Worm (Caenorhabditis elegans): Measurements from ENCODE around the gene sdz-1.

The sdz-1 gene

DNA sequence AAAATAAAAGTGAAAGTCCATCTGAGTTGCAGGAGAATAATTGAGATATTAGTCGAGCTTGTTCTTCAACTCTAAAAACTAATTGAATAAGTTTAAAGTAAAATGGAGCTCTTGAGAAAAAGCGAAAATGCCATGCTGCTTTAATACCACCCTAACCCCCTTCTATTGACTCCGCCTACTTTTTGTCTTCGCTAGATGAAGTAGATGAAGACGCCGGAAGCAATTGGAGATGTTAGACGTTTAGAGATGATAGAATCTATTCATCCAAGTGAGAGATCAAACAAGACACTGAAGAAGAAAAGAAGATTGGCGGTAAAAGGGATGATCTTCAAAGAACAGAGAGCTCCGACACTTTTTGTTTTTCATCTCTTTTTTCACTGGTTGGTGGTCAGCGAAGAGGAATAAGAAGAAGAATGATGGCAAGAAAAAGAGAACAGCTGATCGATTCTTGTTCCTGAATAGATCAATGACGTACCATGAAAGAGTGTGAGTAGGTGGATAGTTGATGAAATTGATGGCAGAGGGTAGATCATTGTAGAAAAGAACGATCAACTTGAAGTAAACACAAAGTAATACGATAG, 45.6 kb downstream of the sdz-1 start:
- no peak for TF ChIP-seq unc-62 (GFP tag; optimal IDR thresholded peaks at IDR 0.05)

DNA sequence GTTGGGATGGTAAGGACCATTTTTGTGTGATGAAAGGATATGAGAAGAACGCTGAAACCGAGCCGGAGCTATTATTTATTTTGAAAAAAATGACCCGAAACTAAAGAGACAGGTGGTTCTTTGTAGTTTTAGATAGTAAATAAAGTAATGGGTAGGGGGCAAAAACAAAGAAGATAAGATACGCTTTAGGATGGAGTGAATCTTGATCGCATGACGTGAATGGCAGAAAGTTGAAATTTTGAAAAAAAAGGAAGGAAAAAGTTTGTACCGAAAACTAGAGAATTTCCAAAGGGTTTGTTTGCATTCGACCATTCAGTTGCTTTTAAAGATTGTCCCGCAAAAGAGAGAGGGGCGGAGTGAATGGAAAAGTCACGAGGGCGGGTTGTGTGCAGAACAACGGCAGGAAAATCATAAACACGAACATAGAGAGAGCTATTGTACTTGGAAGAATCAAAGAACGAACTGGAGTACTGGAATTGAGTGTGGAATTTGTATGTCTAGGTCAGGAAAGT, 46.2 kb downstream of the sdz-1 start, which contains the start of gene F22B7.9:
Gene F22B7.9, minus strand, starts transcription at position 51 of the 512 bp plus-strand sequence.
- no peak for TF ChIP-seq unc-62 (GFP tag; optimal IDR thresholded peaks at IDR 0.05)

DNA sequence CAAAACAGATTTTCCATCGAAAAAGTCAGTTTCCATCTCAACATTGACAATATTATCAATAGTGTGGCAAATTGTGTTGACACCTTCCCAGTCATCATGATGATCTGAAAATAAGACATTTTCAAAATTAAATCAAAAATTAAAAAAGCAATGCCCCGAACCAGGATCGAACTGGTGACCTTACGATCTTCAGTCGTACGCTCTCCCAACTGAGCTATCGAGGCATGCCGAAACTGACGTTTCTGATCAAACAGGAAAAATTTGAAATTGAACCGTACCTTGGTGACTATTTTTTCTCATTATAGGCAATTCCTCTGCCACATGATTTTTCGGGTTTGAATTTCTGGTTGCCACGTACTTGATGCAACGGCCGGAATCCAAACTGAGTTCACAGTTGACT, 46.7 kb downstream of the sdz-1 start:
- no peak for TF ChIP-seq unc-62 (GFP tag; optimal IDR thresholded peaks at IDR 0.05)

DNA sequence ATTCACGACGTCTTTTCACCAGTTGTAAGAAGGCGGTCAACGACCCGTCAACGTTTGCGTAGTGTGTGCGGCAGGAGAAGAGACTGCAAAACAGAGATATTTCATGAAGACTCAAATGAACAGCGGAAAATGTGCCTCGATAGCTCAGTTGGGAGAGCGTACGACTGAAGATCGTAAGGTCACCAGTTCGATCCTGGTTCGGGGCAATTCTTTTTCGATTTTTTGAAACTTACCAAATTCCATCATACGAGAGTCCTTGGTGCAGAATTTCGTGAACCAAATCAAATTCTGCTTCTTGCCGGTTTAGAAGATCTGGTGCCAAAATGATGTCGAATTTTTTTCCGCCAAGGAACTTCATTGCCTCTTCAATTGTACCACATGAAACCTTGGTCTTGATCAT, 47.2 kb downstream of the sdz-1 start:
- no peak for TF ChIP-seq unc-62 (GFP tag; optimal IDR thresholded peaks at IDR 0.05)

DNA sequence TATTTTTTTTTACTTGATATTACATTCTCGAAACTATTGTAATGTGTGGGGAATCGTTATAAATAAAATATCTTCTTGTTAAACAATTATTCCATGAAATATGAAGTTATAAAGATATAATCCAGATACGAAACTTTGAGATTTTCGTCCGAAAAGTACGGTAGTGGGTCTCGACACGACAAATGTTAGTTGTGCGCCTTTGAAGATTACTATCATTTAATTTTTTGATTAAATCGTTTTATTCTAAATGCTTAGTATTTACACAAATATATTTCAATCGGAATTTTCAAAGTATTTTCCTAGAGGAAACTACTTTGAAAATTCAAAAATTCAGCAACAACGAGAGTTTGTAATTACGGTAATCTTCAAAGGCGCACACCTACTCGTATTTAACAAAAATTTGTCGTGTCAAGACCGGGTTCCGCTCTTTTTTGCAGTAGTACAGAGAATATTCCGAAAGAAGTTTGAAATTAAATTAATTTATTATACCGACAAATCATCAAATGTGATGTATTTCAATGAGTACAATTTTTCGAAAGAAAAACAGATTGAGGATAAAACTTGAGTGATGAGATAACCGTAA, 47.9 kb downstream of the sdz-1 start:
- no peak for TF ChIP-seq unc-62 (GFP tag; optimal IDR thresholded peaks at IDR 0.05)

DNA sequence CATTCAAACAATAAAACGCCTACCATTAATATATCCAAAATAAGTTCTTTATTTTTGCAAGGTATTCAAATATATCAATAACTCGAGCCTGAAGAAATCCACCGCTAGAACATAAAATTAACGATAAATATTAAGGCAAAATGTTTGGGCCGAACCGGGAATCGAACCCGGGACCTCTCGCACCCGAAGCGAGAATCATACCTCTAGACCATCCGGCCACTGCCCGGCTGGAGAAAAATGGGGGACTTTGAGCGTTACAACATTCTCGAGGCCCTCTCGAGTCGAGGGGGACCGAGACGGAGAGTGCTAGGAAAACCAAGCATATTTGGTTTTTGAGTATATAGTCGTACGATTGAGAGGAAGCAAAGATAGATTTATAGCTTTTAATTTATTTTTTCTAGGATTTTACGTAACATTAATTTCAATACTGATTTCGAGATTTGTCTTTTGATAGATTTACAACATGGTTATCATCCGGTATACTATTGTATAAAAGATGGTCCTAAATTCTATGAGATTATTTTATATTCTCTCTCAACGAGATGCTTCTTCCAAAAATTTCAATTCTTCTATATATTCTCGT, 49.8 kb downstream of the sdz-1 start, which contains the start of gene flp-23:
Gene flp-23, plus strand, starts transcription at position 533 of the 583 bp plus-strand sequence.
- no peak for TF ChIP-seq unc-62 (GFP tag; optimal IDR thresholded peaks at IDR 0.05)
